Worm (Caenorhabditis elegans) whole organism, L4/young adult: Measurements from ENCODE around the gene xbx-1.

Source experiments
- dao-5 ChIP-seq: sonication (generic microtip); optimal IDR thresholded peaks from 2 replicates; lab custom pipeline; 2016; ENCODE audit warnings: missing genotype, missing genetic modification characterization, moderate library complexity, missing compliant biosample characterization
- him-1 ChIP-seq: sonication (generic microtip); optimal IDR thresholded peaks from 2 replicates; lab custom pipeline; 2016; ENCODE audit warnings: missing genotype, missing genetic modification reagents, missing genetic modification characterization, missing compliant biosample characterization

DNA sequence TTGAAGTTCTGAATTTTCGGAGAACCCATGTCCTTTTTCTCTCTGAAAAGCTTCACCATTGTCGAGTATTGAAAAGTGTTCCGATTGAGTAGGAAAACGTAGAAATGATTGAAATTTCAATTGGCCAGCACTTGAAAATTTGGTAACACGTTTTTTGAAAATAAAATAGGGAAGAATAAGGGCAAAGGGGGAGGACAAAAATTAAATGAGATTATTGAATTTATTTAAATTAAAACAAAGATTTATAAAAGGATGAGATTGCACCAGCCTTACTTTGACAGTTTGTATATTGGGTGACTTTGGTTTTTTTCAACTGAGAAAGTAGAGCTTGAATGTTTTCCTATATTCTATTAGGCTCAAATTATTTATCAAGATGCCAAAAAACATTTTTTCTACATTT lies 34.1 kb downstream of the xbx-1 start, which contains the start of gene obr-2:
- TF ChIP-seq him-1 (tag; lab: Kevin White, UChicago) = no peak
- no peak for TF ChIP-seq dao-5
